Worm (Caenorhabditis elegans): ENCODE measurements around the gene nspg-6.

DNA sequence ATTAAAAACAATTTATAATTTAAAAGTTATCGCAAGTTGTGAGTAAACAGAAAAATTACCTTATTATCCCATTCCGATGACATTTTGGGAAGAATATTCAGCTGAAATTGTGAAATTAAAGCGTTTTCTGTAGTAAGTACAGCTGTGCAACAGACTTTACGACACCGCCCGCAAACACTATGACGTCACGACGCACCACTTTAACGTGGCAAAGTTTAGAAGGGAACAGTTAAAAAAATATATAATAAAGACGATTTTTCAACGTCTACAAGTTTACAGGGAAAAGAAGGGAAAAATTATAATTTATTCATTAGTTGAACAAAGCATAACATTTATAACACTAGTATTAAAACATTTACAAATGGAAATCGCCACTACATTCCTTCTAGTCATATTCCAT, 39.1 kb upstream of the nspg-6 start, which contains the start of gene F08F8.9:
- TF ChIP-seq ama-1 (optimal IDR thresholded peaks at IDR 0.05) (no peak), sptf-1 (tag; optimal IDR thresholded peaks at IDR 0.05) (no peak), vab-15 (tag; optimal IDR thresholded peaks at IDR 0.05) (no peak), xbp-1 (tag; optimal IDR thresholded peaks at IDR 0.05) (no peak), Y116A8C.19 (tag; optimal IDR thresholded peaks at IDR 0.05; ENCODE audit: borderline replicate concordance) (no peak), efl-1 (optimal IDR thresholded peaks at IDR 0.05) (no peak), efl-1 (GFP tag; optimal IDR thresholded peaks at IDR 0.05 in 1 of 2) (no peak)
